Worm (Caenorhabditis elegans): ENCODE measurements around the gene mrpl-10.
A peak's percentile ranks its signal among the peaks of the same experiment; 100 is the strongest.

mrpl-10 gene

DNA sequence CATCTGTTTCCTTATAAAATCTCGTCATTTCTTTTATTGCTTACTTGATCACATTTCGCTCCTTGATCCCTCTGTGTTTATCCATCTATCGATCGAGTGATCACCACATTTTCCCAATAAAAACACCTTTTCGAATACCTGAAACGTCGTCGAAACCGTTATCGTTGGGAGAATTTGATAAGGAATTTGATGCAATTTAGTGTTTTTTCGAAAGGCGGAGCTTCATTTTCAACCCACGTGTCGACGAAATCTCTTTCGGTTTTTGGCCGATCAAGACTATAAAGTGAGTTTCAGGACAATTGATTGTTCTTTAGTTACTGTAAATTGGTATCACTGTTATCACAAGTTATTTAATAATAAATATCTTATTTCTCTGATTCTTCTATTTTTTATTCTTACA lies 13.7 kb downstream of the mrpl-10 start, which contains the start of gene srdh-1 (continued):
- peak; percentile 21 for TF ChIP-seq hlh-11 (tag; optimal IDR thresholded peaks at IDR 0.05)

DNA sequence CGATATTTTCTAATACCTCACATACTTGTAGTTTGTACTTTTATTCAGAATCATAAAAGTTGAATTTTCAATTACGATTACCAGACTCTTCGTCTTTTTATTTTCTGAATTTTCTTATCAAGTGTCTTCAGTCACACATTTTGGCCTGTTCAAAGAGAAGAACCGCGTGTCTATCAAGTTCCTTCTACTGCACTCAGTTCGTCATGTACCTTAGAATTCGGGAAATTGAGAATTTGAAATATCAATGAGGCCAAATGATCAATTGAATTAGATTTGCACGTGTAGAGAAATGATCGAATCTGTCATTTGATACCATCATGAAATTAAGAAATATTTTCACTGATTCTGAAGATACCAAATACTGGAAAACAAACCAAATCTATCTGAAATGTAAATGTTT lies 14.8 kb downstream of the mrpl-10 start:
- no peak for TF ChIP-seq tra-1 (GFP tag; IDR thresholded peaks at IDR 0.05)
- no peak for TF ChIP-seq egl-43 (GFP tag; IDR thresholded peaks at IDR 0.05)
- peak in 1 of 2 experiments; percentile 34 for TF ChIP-seq mdl-1 (tag; optimal IDR thresholded peaks at IDR 0.05)
- peak; percentile 75 for TF ChIP-seq mxl-3 (GFP tag; optimal IDR thresholded peaks at IDR 0.05)
- TF ChIP-seq hlh-30 (tag; optimal IDR thresholded peaks at IDR 0.05; ENCODE audit: insufficient read depth) = peak; percentile 69
- TF ChIP-seq ztf-11 (tag; optimal IDR thresholded peaks at IDR 0.05) = no peak
- TF ChIP-seq mxl-2 (GFP tag; conservative IDR thresholded peaks at IDR 0.05) = no peak
- TF ChIP-seq Y48G9A.11 (GFP tag; IDR thresholded peaks at IDR 0.05) = no peak
- peak; percentile 21 for TF ChIP-seq dve-1 (tag; optimal IDR thresholded peaks at IDR 0.05; ENCODE audit: insufficient read depth)
- TF ChIP-seq aly-2 (tag; optimal IDR thresholded peaks at IDR 0.05) = no peak
- peak; percentile 85 for TF ChIP-seq nhr-48 (tag; optimal IDR thresholded peaks at IDR 0.05)
- TF ChIP-seq lsy-2 (tag; optimal IDR thresholded peaks at IDR 0.05) = peak in 1 of 2 experiments; percentile 8
- TF ChIP-seq ZK337.2 (GFP tag; IDR thresholded peaks at IDR 0.05) = no peak
- no peak for TF ChIP-seq ceh-32 (tag; optimal IDR thresholded peaks at IDR 0.05; ENCODE audit: poor library complexity)
- TF ChIP-seq dmd-6 (GFP tag; IDR thresholded peaks at IDR 0.05) = peak; percentile 71
- no peak for TF ChIP-seq nhr-41 (GFP tag; IDR thresholded peaks at IDR 0.05)
- TF ChIP-seq ceh-20 (GFP tag; IDR thresholded peaks at IDR 0.05) = no peak
- peak; percentile 20 for TF ChIP-seq nhr-25 (tag; optimal IDR thresholded peaks at IDR 0.05; ENCODE audit: borderline replicate concordance, insufficient read depth)
- TF ChIP-seq hlh-11 (tag; optimal IDR thresholded peaks at IDR 0.05) = peak; percentile 7
- no peak for TF ChIP-seq madf-9 (GFP tag; conservative IDR thresholded peaks at IDR 0.05)
- peak; percentile 65 for TF ChIP-seq nhr-28 (tag; optimal IDR thresholded peaks at IDR 0.05)
- no peak for TF ChIP-seq F10B5.3 (tag; optimal IDR thresholded peaks at IDR 0.05)
- peak in 1 of 2 experiments; percentile 67 for TF ChIP-seq unc-62 (GFP tag; optimal IDR thresholded peaks at IDR 0.05 in 1 of 2)
- no peak for TF ChIP-seq unc-62 (tag; optimal IDR thresholded peaks at IDR 0.05)
- no peak for TF ChIP-seq lim-7 (GFP tag; IDR thresholded peaks at IDR 0.05)
- TF ChIP-seq ama-1 (optimal IDR thresholded peaks at IDR 0.05) = no peak
- TF ChIP-seq lin-1 (GFP tag; IDR thresholded peaks at IDR 0.05) = no peak
- no peak for TF ChIP-seq duxl-1 (tag; optimal IDR thresholded peaks at IDR 0.05; ENCODE audit: poor library complexity)
- TF ChIP-seq nhr-6 (tag; optimal IDR thresholded peaks at IDR 0.05) = no peak

DNA sequence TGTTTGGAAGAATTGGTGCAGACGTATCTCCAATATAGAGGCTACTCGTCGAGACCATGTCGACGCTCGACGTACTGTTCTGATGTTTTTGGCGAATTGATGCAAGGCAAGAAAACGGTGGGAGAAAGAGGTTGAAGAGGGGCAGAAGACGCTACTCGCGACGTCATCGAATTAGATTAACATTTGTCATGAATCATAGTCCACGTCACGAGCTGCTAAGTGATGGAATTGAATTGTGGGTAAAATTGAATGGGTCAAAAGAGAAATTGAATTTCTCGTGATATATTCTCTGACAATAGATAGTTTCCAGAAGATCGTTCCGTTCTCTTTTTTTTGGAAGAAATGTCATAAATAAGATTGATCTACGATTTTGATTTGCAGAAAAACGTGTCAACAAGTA lies 18.6 kb downstream of the mrpl-10 start:
- TF ChIP-seq unc-62 (GFP tag; optimal IDR thresholded peaks at IDR 0.05 in 1 of 2) (peak in 1 of 2 experiments; percentile 7), unc-62 (tag; optimal IDR thresholded peaks at IDR 0.05) (no peak), zag-1 (tag; optimal IDR thresholded peaks at IDR 0.05) (no peak), nhr-28 (tag; optimal IDR thresholded peaks at IDR 0.05) (peak; percentile 12), spr-1 (tag; optimal IDR thresholded peaks at IDR 0.05) (no peak), zfp-2 (tag; optimal IDR thresholded peaks at IDR 0.05) (no peak), zfp-3 (GFP tag; conservative IDR thresholded peaks at IDR 0.05) (no peak), hlh-11 (tag; optimal IDR thresholded peaks at IDR 0.05) (peak; percentile 50), nhr-102 (tag; optimal IDR thresholded peaks at IDR 0.05) (no peak), jun-1 (tag; optimal IDR thresholded peaks at IDR 0.05) (no peak), dve-1 (tag; optimal IDR thresholded peaks at IDR 0.05; ENCODE audit: insufficient read depth) (no peak), dmd-6 (GFP tag; IDR thresholded peaks at IDR 0.05) (peak; percentile 48), tra-1 (GFP tag; IDR thresholded peaks at IDR 0.05) (0 out of 2 replicates have a peak, but pooled peaks have one; percentile 15), ceh-82 (tag; optimal IDR thresholded peaks at IDR 0.05) (no peak), mxl-3 (GFP tag; optimal IDR thresholded peaks at IDR 0.05) (peak; percentile 27), sdz-12 (GFP tag; optimal IDR thresholded peaks at IDR 0.05) (no peak), hlh-30 (tag; optimal IDR thresholded peaks at IDR 0.05; ENCODE audit: insufficient read depth) (peak; percentile 70), nhr-25 (tag; optimal IDR thresholded peaks at IDR 0.05; ENCODE audit: borderline replicate concordance, insufficient read depth) (peak; percentile 2)
